Worm (Caenorhabditis elegans): ENCODE results near the gene C49F5.13.

C49F5.13 gene

DNA sequence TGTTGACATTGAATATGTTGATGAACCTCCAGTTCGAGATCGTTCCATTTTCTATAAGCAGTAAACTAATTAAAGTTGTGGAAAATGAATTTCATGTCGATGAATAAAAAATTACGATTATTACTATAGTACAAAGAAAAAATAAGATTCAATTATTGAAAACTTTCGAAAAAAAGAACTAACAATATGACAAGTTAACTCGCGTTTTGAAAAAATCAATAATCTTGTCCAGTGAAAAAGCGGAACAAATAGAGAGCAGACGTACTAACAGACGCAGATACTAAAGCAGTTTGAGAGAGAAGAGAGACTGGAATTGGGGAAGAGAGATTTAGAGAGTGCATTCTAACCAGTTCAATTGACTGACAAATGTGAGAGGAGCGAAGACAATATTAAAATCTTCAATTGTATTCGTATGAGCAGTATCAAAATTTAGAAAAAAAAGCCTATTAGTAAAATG is 13.5 kb downstream of the C49F5.13 start, which contains the start of gene set-6:
TSS of gene set-6 (minus strand) at position 51 of the 457 bp plus-strand sequence.
- no peak for TF ChIP-seq unc-62 (GFP tag; optimal IDR thresholded peaks at IDR 0.05)

- TF ChIP-seq unc-62 (GFP tag; optimal IDR thresholded peaks at IDR 0.05): no peak
Measured at ce11 chrX:11982065-11982464, 20.9 kb downstream of the C49F5.13 start, which contains the start of gene nhr-167. Gene nhr-167, minus strand, starts transcription at chrX:11982085.

- TF ChIP-seq unc-62 (GFP tag; optimal IDR thresholded peaks at IDR 0.05): no peak
Measured at ce11 chrX:11983576-11984061, 22.4 kb downstream of the C49F5.13 start, which contains the start of gene C49F5.3. Gene C49F5.3, minus strand, starts transcription at chrX:11983626.

DNA sequence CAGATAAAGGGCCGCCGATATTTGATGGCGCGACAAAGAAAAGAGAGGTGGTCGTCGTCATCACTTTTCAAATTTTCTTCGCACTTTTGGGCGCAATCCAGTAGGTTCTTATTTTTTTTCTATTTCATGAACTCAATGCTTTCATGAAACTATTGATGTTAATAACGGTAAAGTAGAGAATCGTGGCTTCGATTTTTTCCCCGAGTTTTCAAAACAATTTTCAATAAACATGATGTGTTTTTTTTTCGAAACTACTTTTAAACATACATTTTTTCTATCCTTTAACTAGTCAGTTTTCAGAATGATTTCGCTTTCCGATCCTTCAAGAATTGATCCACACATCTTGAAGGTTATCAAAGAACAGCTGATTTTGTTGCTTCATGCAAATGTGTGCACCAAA is 24.7 kb downstream of the C49F5.13 start, which contains the start of gene C49F5.5:
TSS of gene C49F5.5 (plus strand) at position 301 of the 400 bp plus-strand sequence.
- no peak for TF ChIP-seq unc-62 (GFP tag; optimal IDR thresholded peaks at IDR 0.05)

DNA sequence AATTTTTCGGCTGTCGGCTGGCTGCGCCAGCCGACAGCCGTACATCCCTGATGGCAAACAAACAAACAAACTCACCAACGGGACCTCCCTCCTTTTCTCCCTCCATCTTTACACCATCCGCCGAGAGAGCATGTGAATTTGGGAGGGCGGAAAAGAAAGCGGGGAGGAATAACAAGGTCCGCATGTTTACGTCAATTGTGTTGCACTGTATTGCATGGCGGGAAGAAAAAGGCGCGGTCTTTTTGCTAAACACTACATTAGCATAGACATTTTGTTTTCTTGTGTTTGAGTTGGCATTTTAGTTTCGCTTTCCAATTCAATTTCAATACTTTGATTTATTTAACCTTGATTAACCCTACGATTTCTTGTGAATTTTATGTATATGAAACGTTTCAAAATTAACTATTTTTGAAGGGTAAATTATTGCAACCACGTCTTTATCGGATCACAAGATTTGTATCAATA is 26.7 kb downstream of the C49F5.13 start, which contains the start of gene C49F5.6:
TSS of gene C49F5.6 (plus strand) at position 415 of the 465 bp plus-strand sequence.
- TF ChIP-seq unc-62 (GFP tag; optimal IDR thresholded peaks at IDR 0.05): no peak

- TF ChIP-seq unc-62 (GFP tag; optimal IDR thresholded peaks at IDR 0.05): no peak
Measured at ce11 chrX:11992246-11992645, 31.0 kb downstream of the C49F5.13 start.

- TF ChIP-seq unc-62 (GFP tag; optimal IDR thresholded peaks at IDR 0.05): no peak
Measured at ce11 chrX:11992778-11993177, 31.6 kb downstream of the C49F5.13 start.

DNA sequence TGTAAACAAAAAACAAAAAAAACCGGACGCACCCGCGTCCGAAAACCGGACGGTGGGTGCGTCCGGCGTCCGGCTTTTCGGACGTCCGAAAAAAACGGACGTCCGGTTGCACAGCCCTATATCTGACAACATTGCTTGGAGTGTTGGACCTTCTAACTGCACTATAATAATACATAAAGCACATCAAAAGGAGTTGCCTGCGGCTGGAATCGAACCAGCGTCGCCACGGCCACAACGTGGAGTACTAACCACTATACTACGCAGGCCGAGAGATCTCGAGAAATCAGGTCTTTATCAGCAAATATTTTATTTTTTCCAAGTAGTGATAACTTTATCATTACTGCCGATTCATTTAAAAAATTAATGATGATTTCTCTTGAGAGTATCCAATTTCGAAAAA is 32.1 kb downstream of the C49F5.13 start:
- no peak for TF ChIP-seq unc-62 (GFP tag; optimal IDR thresholded peaks at IDR 0.05)

ce11 chrX:11994484-11994883 is 33.3 kb downstream of the C49F5.13 start, which contains the start of gene C49F5.7:
Gene C49F5.7, plus strand, starts transcription at chrX:11994784.
- no peak for TF ChIP-seq unc-62 (GFP tag; optimal IDR thresholded peaks at IDR 0.05)

DNA sequence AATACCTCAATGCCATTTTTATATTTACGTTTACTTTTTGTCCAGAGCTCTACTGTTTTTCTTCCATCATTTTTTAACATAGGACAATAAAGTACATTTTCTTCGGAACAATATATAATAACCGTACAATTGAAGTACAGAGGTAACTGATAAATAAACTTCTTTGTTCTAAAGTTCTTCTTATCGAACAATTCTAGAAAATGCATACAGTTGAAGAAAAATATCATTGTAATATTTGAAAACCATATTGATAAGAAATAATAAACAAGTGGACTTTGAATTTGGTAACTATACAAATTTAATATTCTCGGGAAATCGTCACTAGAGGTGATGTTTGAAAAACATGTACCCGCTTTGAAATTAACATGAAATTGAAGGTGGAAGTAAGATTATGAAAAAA is 35.4 kb downstream of the C49F5.13 start:
- TF ChIP-seq unc-62 (GFP tag; optimal IDR thresholded peaks at IDR 0.05): no peak

ce11 chrX:11999573-11999972 is 38.4 kb downstream of the C49F5.13 start:
- no peak for TF ChIP-seq unc-62 (GFP tag; optimal IDR thresholded peaks at IDR 0.05)

DNA sequence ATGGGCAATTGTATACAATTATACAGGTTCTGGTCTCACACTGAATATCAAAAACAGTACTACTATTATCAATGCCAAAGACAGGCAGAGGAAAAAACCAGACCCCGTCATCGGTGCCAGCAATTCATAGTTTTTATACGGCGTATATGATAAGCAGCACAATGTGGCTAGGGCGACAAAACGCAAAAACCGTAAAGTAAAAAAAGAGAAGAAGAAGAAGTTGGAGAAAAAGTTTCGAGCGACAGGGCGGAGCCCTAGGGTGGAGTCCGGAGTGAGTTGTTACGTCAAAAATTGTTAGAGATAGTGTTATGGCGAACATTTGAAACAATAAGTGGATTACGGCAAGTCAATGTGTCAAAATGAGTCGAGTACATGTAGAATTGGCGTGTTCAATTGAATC is 40.4 kb downstream of the C49F5.13 start:
- TF ChIP-seq unc-62 (GFP tag; optimal IDR thresholded peaks at IDR 0.05): no peak

ce11 chrX:12003969-12004368 is 42.8 kb downstream of the C49F5.13 start:
- TF ChIP-seq unc-62 (GFP tag; optimal IDR thresholded peaks at IDR 0.05): no peak

DNA sequence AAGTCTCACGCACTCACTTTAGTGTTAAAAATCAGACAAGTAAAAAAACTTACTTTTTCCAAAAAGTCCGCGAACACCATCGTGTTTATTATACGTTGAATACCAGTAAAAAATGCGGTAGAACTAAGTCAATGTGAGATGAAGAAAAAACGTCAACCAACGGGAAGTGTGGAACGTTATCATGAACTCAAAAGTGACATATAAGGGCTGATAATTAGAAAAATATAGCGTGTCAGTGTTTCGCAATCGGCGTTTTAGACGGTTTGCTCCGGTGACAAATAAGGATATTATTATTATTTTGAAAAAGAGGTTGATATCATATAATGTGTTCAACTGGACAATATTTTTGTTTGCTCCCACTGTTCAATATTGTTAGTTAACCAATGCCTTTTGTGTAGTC is 43.7 kb downstream of the C49F5.13 start:
- no peak for TF ChIP-seq unc-62 (GFP tag; optimal IDR thresholded peaks at IDR 0.05)

ce11 chrX:12005499-12005959 is 44.3 kb downstream of the C49F5.13 start, which contains the start of gene sma-5:
Gene sma-5, minus strand, starts transcription at chrX:12005549.
- no peak for TF ChIP-seq unc-62 (GFP tag; optimal IDR thresholded peaks at IDR 0.05)

DNA sequence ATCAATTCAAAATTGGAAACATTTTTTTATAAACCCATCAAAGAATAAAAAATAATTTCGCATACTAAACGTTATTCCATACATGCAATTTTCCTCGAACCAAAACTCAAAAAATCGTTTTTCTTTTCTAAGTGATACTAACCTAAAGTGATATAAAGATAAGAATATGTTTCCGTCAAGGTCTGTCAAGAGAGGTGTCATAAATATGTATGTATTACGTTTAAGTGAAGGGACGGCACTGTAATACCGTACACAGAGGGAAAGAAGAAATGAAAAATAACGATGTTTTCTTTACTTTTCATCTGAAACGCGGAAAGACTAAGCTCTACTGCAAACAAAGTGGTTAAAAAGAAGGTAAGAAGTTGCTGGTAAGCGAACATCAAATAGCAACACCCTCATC is 45.3 kb downstream of the C49F5.13 start:
- no peak for TF ChIP-seq unc-62 (GFP tag; optimal IDR thresholded peaks at IDR 0.05)

DNA sequence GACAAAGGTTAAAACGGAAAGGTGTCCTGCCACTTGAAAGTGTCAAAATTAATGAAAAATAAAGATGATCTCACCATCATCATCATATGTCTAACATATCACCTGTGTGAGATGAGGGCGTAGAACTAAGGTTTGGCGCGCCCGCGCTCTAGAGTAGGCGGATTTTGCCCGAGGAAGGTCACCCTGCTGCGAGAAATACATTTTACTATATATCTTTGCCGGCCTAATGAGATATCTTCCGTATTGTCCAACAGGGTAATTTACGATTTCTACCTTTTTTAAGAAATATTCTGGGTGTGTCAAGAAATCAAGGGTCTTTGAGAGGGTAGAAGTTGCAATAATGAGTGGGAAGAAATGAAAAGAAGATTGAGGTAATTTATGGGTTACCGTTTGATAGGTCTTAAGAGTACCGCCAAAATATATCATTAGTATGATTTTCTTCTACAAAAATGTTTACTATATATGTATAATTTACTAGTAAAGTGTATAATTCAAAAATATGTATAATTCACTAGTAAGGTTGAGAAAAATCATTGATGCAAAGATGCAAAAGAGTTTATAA is 46.8 kb downstream of the C49F5.13 start:
- TF ChIP-seq unc-62 (GFP tag; optimal IDR thresholded peaks at IDR 0.05): no peak

Data from whole organism, dauer.